Worm (Caenorhabditis elegans) whole organism, early embryonic: Measurements from ENCODE around the gene ZC132.3.
"Not testable (repeated sequence)": the region's sequence is repeated elsewhere in the genome, so short reads cannot be mapped to it uniquely, and the experiment has no call there.

Experiments
- ama-1 ChIP-seq: fragments of 150-350 bp; optimal IDR thresholded peaks from 2 replicates; lab custom pipeline; 2014
- flt-1 ChIP-seq: fragments of 200-800 bp; sonication (Bioruptor generic); IDR thresholded peaks from 2 replicates; pipeline ENCODE4 v1.3.6; 2022; ENCODE audit warnings: missing genetic modification characterization, missing compliant biosample characterization
- sea-1 ChIP-seq: fragments of 200-800 bp; sonication (Bioruptor generic); conservative IDR thresholded peaks from 2 replicates; pipeline ENCODE4 v1.3.6; 2022; ENCODE audit warnings: missing genetic modification characterization, missing compliant biosample characterization
- tbx-11 ChIP-seq: fragments of 200-800 bp; sonication (Bioruptor generic); IDR thresholded peaks from 2 replicates; pipeline ENCODE4 v1.3.6; 2022; ENCODE audit warnings: missing genetic modification characterization, missing compliant biosample characterization

- not testable (repeated sequence) for TF ChIP-seq ama-1; tbx-11 (GFP tag; lab: Robert Waterston, UW); sea-1 (GFP tag; lab: Robert Waterston, UW); flt-1 (GFP tag; lab: Robert Waterston, UW)
Measured at ce11 chrV:4290093-4290492, 9.5 kb downstream of the ZC132.3 start, which contains the start of gene srh-193.
